Worm (Caenorhabditis elegans) whole organism, L3 larva: ENCODE measurements around the gene fbxa-65.

Experiments
- R02D3.7 ChIP-seq: fragments of 150-350 bp; optimal IDR thresholded peaks from 2 replicates; lab custom pipeline; 2014; ENCODE audit warnings: missing biosample characterization, missing genetic modification characterization
- ZK546.5 ChIP-seq: sonication (generic microtip); optimal IDR thresholded peaks from 2 replicates; lab custom pipeline; 2017; ENCODE audit warnings: missing biosample characterization, missing genetic modification characterization
- aly-2 ChIP-seq: fragments of 150-350 bp; optimal IDR thresholded peaks from 2 replicates; lab custom pipeline; 2014; ENCODE audit warnings: missing biosample characterization, missing genetic modification characterization
- ceh-28 ChIP-seq: fragments of 150-350 bp; optimal IDR thresholded peaks from 2 replicates; lab custom pipeline; 2014; ENCODE audit warnings: missing biosample characterization, missing genetic modification reagents, missing genetic modification characterization
- ceh-82 ChIP-seq: fragments of 150-350 bp; optimal IDR thresholded peaks from 2 replicates; lab custom pipeline; 2014; ENCODE audit warnings: missing biosample characterization, missing genetic modification characterization
- ceh-9 ChIP-seq: sonication (generic microtip); optimal IDR thresholded peaks from 2 replicates; lab custom pipeline; 2018; ENCODE audit warnings: missing biosample characterization, missing genetic modification characterization
- daf-12 ChIP-seq: fragments of 150-350 bp; optimal IDR thresholded peaks from 2 replicates; lab custom pipeline; 2014; ENCODE audit warnings: missing biosample characterization, missing genetic modification reagents, missing genetic modification characterization
- egl-27 ChIP-seq: sonication (generic microtip); optimal IDR thresholded peaks from 4 replicates; lab custom pipeline; 2017; ENCODE audit warnings: missing biosample characterization, missing genetic modification reagents, missing genetic modification characterization
- egl-5 ChIP-seq: fragments of 150-350 bp; optimal IDR thresholded peaks from 2 replicates; lab custom pipeline; 2017; ENCODE audit warnings: missing biosample characterization, missing genetic modification reagents, missing genetic modification characterization, inconsistent platforms
- elt-1 ChIP-seq: fragments of 150-350 bp; optimal IDR thresholded peaks from 2 replicates; lab custom pipeline; 2014; ENCODE audit warnings: missing biosample characterization, missing genetic modification characterization
- elt-2 ChIP-seq: sonication (generic microtip); optimal IDR thresholded peaks from 2 replicates; lab custom pipeline; 2016; ENCODE audit warnings: missing genetic modification reagents, mild to moderate bottlenecking, missing genetic modification characterization, missing compliant biosample characterization
- elt-3 ChIP-seq, 3 experiments: fragments of 150-350 bp in 1 of 3; sonication (generic microtip) in 2 of 3; optimal IDR thresholded peaks; 2 replicates in 2 of 3; 4 replicates in 1 of 3; lab custom pipeline; 2014 to 2017; ENCODE audit warnings: missing biosample characterization in 3 of 3, missing genetic modification characterization in 3 of 3
- eor-1 ChIP-seq, 2 experiments: fragments of 150-350 bp; optimal IDR thresholded peaks; 2 replicates each; lab custom pipeline; 2014 to 2018; ENCODE audit warnings: missing biosample characterization in 2 of 2, missing genetic modification characterization in 2 of 2
- fkh-10 ChIP-seq: sonication (generic microtip); optimal IDR thresholded peaks from 2 replicates; lab custom pipeline; 2017; ENCODE audit warnings: missing biosample characterization, missing genetic modification reagents, missing genetic modification characterization
- fkh-2 ChIP-seq: fragments of 150-350 bp; optimal IDR thresholded peaks from 2 replicates; lab custom pipeline; 2014; ENCODE audit warnings: missing biosample characterization, missing genetic modification reagents, missing genetic modification characterization
- fos-1 ChIP-seq: fragments of 150-350 bp; optimal IDR thresholded peaks from 2 replicates; lab custom pipeline; 2014; ENCODE audit warnings: missing biosample characterization, missing genetic modification characterization
- hmg-11 ChIP-seq: sonication (generic microtip); optimal IDR thresholded peaks from 2 replicates; lab custom pipeline; 2016; ENCODE audit warnings: missing genetic modification characterization, missing compliant biosample characterization
- jun-1 ChIP-seq: fragments of 150-350 bp; optimal IDR thresholded peaks from 2 replicates; lab custom pipeline; 2014; ENCODE audit warnings: missing biosample characterization, missing genetic modification reagents, missing genetic modification characterization
- lin-15B ChIP-seq: fragments of 150-350 bp; optimal IDR thresholded peaks from 2 replicates; lab custom pipeline; 2014; ENCODE audit warnings: missing biosample characterization, missing genetic modification characterization
- lin-39 ChIP-seq: fragments of 150-350 bp; optimal IDR thresholded peaks from 2 replicates; lab custom pipeline; 2018; ENCODE audit warnings: missing biosample characterization, missing genetic modification reagents, missing genetic modification characterization
- lsy-12 ChIP-seq: sonication (generic microtip); optimal IDR thresholded peaks from 2 replicates; lab custom pipeline; 2016; ENCODE audit warnings: mild to moderate bottlenecking, missing genetic modification characterization, missing compliant biosample characterization
- mdl-1 ChIP-seq: fragments of 150-350 bp; optimal IDR thresholded peaks from 2 replicates; lab custom pipeline; 2014; ENCODE audit warnings: missing biosample characterization, missing genetic modification characterization
- mml-1 ChIP-seq: fragments of 150-350 bp; sonication (generic microtip); optimal IDR thresholded peaks from 3 replicates; lab custom pipeline; 2014; ENCODE audit warnings: missing biosample characterization, missing genetic modification characterization
- nfya-1 ChIP-seq: sonication (generic microtip); optimal IDR thresholded peaks from 2 replicates; lab custom pipeline; 2017; ENCODE audit warnings: missing genetic modification characterization, mild to moderate bottlenecking, missing compliant biosample characterization, antibody characterized with exemption, moderate library complexity; ENCODE audit not compliant: insufficient read depth
- nhr-11 ChIP-seq: fragments of 150-350 bp; optimal IDR thresholded peaks from 2 replicates; lab custom pipeline; 2014; ENCODE audit warnings: missing biosample characterization, missing genetic modification characterization
- nhr-12 ChIP-seq: fragments of 150-350 bp; optimal IDR thresholded peaks from 2 replicates; lab custom pipeline; 2014; ENCODE audit warnings: missing biosample characterization, missing genetic modification characterization
- nhr-23 ChIP-seq: fragments of 150-350 bp; optimal IDR thresholded peaks from 2 replicates; lab custom pipeline; 2014; ENCODE audit warnings: missing biosample characterization, missing genetic modification reagents, missing genetic modification characterization
- nhr-237 ChIP-seq: fragments of 150-350 bp; optimal IDR thresholded peaks from 2 replicates; lab custom pipeline; 2014; ENCODE audit warnings: missing biosample characterization, missing genetic modification characterization
- nhr-25 ChIP-seq: sonication (generic microtip); optimal IDR thresholded peaks from 2 replicates; lab custom pipeline; 2017; ENCODE audit warnings: missing biosample characterization, missing genetic modification characterization
- nhr-43 ChIP-seq: sonication (generic microtip); optimal IDR thresholded peaks from 2 replicates; lab custom pipeline; 2016; ENCODE audit warnings: mild to moderate bottlenecking, missing genetic modification characterization, missing compliant biosample characterization; ENCODE audit not compliant: poor library complexity, severe bottlenecking
- nhr-76 ChIP-seq: fragments of 150-350 bp; sonication (generic microtip); optimal IDR thresholded peaks from 5 replicates; lab custom pipeline; 2014; ENCODE audit warnings: missing biosample characterization, missing genetic modification characterization
- nhr-77 ChIP-seq: fragments of 150-350 bp; optimal IDR thresholded peaks from 2 replicates; lab custom pipeline; 2014; ENCODE audit warnings: missing biosample characterization, missing genetic modification characterization
- sea-2 ChIP-seq: fragments of 150-350 bp; sonication (generic microtip); optimal IDR thresholded peaks from 4 replicates; lab custom pipeline; 2014; ENCODE audit warnings: missing biosample characterization, missing genetic modification reagents, missing genetic modification characterization
- skn-1 ChIP-seq: fragments of 150-350 bp; optimal IDR thresholded peaks from 2 replicates; lab custom pipeline; 2014; ENCODE audit warnings: missing biosample characterization, missing genetic modification characterization
- snpc-4 ChIP-seq: fragments of 150-350 bp; optimal IDR thresholded peaks from 2 replicates; lab custom pipeline; 2014; ENCODE audit warnings: missing biosample characterization, missing genetic modification characterization
- tbx-2 ChIP-seq: sonication (generic microtip); optimal IDR thresholded peaks from 2 replicates; lab custom pipeline; 2016; ENCODE audit warnings: mild to moderate bottlenecking, missing genetic modification characterization, missing compliant biosample characterization
- unc-39 ChIP-seq: sonication (generic microtip); optimal IDR thresholded peaks from 4 replicates; lab custom pipeline; 2017; ENCODE audit warnings: missing biosample characterization, missing genetic modification characterization
- unc-62 ChIP-seq: fragments of 150-350 bp; sonication (generic microtip); optimal IDR thresholded peaks from 4 replicates; lab custom pipeline; 2014; ENCODE audit warnings: missing biosample characterization, missing genetic modification reagents, missing genetic modification characterization
- ztf-11 ChIP-seq: fragments of 150-350 bp; optimal IDR thresholded peaks from 2 replicates; lab custom pipeline; 2014; ENCODE audit warnings: missing biosample characterization, missing genetic modification characterization
- ztf-4 ChIP-seq: fragments of 150-350 bp; optimal IDR thresholded peaks from 2 replicates; lab custom pipeline; 2014; ENCODE audit warnings: missing biosample characterization, missing genetic modification characterization

The fbxa-65 gene

DNA sequence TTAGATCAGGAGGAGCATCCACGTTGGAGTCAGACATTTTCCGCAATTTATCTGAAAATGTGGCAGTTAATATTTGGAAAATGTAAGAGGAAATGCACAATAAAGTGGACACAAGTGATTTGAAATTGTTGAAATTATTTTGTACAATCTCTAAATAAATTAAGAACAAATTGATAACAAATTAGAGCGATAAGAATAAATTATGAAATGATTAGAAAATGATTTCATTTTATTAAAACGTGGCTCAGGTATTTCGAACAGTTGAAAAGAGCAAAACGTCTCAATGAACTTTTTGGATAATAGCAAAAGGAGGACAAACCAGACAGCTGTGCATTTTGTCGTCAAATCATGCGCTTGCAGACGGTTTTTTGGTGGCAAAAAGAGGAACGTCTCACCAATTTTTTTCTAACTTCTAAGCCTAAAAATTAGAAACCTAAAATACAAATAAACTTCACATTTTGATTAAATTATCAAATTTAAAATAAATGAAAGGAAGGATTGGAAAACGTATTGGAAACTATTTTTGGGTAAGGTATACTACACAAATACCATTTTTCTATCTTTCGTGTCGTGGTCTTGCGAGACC is at the start of gene fbxa-65:
Gene fbxa-65 (minus strand): TSS at position 51 of the 586 bp plus-strand sequence.
- no peak for TF ChIP-seq nhr-23 (tag; lab: Kevin White, UChicago)

DNA sequence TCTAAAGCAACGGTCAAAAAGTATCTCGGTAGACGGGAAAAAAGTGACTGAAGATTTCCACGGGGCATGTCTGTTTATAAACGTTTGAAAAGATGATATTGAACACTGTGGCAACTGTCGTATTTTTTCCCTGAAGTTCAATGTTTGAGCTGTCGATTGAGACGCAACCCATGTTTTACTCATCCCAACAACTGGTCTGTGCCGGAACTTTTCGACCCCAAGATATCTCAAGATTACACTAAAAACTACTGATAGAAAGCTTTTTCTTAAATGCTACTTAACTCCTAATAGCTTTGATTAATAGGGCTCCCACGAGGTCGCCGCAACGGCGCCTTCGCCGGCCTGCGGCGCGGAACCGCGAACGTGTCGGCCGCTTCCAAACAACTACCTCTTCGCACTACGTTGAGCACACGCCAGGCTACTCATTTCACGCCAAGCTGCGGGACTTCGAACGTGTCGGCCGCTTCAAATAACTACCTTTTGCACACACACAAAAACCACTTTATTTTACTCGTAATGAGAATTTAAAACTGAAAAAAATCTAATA is 48.5 kb upstream of the fbxa-65 start, which contains the start of gene T20D4.15:
Gene T20D4.15 (minus strand): TSS at position 51 of the 547 bp plus-strand sequence.
- TF ChIP-seq ztf-11 (no peak), ZK546.5 (tag; lab: Kevin White, UChicago) (no peak), fkh-2 (tag; lab: Kevin White, UChicago) (no peak), snpc-4 (no peak), unc-39 (tag; lab: Kevin White, UChicago) (no peak), ceh-82 (tag; lab: Kevin White, UChicago) (no peak), ztf-4 (tag; lab: Kevin White, UChicago) (no peak), ceh-9 (tag; lab: Kevin White, UChicago) (no peak), fos-1 (tag; lab: Kevin White, UChicago) (no peak), elt-3 (tag; optimal IDR thresholded peaks at IDR 0.05; lab: Kevin White, UChicago) (no peak), sea-2 (GFP tag; lab: Kevin White, UChicago) (no peak), R02D3.7 (no peak), lsy-12 (tag; lab: Kevin White, UChicago) (no peak), jun-1 (tag; lab: Kevin White, UChicago) (no peak)

ce11 chrV:3394065-3394464 is 47.8 kb upstream of the fbxa-65 start:
- TF ChIP-seq nhr-77 (no peak), fkh-10 (no peak), unc-39 (tag; lab: Kevin White, UChicago) (no peak), lin-15B (tag; lab: Kevin White, UChicago) (no peak), jun-1 (tag; lab: Kevin White, UChicago) (no peak), egl-5 (tag; lab: Kevin White, UChicago) (no peak), ZK546.5 (tag; lab: Kevin White, UChicago) (no peak), hmg-11 (tag; lab: Kevin White, UChicago) (no peak), egl-27 (tag; lab: Kevin White, UChicago) (no peak), mdl-1 (tag; lab: Kevin White, UChicago) (no peak), ztf-11 (no peak), mml-1 (tag; lab: Kevin White, UChicago) (no peak)

ce11 chrV:3391005-3391404 is 44.7 kb upstream of the fbxa-65 start:
- TF ChIP-seq mdl-1 (tag; lab: Kevin White, UChicago) (peak; percentile 57), ztf-11 (no peak), nhr-12 (tag; lab: Kevin White, UChicago) (no peak), ztf-4 (tag; lab: Kevin White, UChicago) (no peak), jun-1 (tag; lab: Kevin White, UChicago) (peak; percentile 82), nhr-76 (tag; lab: Kevin White, UChicago) (peak; percentile 29), nhr-11 (tag; lab: Kevin White, UChicago) (peak; percentile 66), elt-1 (tag; lab: Kevin White, UChicago) (peak; percentile 64), aly-2 (tag; lab: Kevin White, UChicago) (no peak), nfya-1 (tag; lab: Kevin White, UChicago) (peak; percentile 85), snpc-4 (peak; percentile 69), nhr-23 (tag; lab: Kevin White, UChicago) (peak; percentile 95), unc-62 (GFP tag; lab: Kevin White, UChicago) (peak; percentile 26), nhr-237 (tag; lab: Kevin White, UChicago) (no peak), elt-2 (peak; percentile 52), skn-1 (tag; lab: Kevin White, UChicago) (no peak), lin-39 (tag; lab: Kevin White, UChicago) (peak; percentile 43), eor-1 (tag; optimal IDR thresholded peaks at IDR 0.05; lab: Kevin White, UChicago) (no peak), hmg-11 (tag; lab: Kevin White, UChicago) (peak; percentile 21), egl-5 (tag; lab: Kevin White, UChicago) (peak; percentile 73), R02D3.7 (peak; percentile 13), lsy-12 (tag; lab: Kevin White, UChicago) (peak; percentile 28), nhr-25 (tag; lab: Kevin White, UChicago) (peak; percentile 98), tbx-2 (tag; lab: Kevin White, UChicago) (peak; percentile 61), nhr-43 (tag; lab: Kevin White, UChicago) (peak; percentile 94), ceh-28 (tag; lab: Kevin White, UChicago) (peak; percentile 31), daf-12 (tag; lab: Kevin White, UChicago) (no peak), lin-15B (tag; lab: Kevin White, UChicago) (peak; percentile 67)
